Fruit fly (Drosophila melanogaster): ENCODE results near the gene Set8.

Set8 gene

DNA sequence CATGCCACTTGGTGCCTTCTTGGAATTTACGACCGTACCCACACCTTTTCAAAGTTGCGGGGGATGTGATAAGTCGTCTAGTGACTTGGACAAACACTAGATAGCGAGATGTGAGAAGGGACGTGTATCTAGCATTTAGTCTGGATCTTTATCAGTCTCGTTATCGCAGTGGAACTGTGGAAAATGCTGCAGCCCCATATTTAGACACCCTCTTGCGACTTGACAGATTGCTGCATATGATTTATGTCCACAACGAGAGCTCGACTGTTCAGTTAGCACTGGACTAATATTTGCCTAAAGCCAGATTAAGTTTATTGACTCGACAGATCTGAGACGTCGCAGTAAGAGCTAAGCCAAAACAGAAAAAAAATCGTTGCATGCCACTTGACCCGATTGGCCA lies 15.9 kb upstream of the Set8 start (continued):
- no peak for TF ChIP-seq CG8290 (GFP tag; optimal IDR thresholded peaks at IDR 0.05)
- peak in 1 of 2 experiments; percentile 16 for TF ChIP-seq CG8290 (tag; optimal IDR thresholded peaks at IDR 0.05)
- TF ChIP-seq CG9437 (GFP tag; optimal IDR thresholded peaks at IDR 0.05) = no peak
- no peak for TF ChIP-seq NK7.1 (GFP tag; optimal IDR thresholded peaks at IDR 0.05)
- TF ChIP-seq CG7987 (GFP tag; optimal IDR thresholded peaks at IDR 0.05) = peak; percentile 71
- no peak for TF ChIP-seq kay (GFP tag; optimal IDR thresholded peaks at IDR 0.05)
- TF ChIP-seq Doc2 (GFP tag; IDR thresholded peaks at IDR 0.05) = no peak
- no peak for TF ChIP-seq ken (GFP tag; IDR thresholded peaks at IDR 0.05)
- TF ChIP-seq dmrt11E (tag; optimal IDR thresholded peaks at IDR 0.05) = peak; percentile 26
- no peak for TF ChIP-seq sima (GFP tag; optimal IDR thresholded peaks at IDR 0.05)
- no peak for TF ChIP-seq Sox102F (GFP tag; optimal IDR thresholded peaks at IDR 0.05)
- TF ChIP-seq slbo (GFP tag; IDR thresholded peaks at IDR 0.05) = no peak
- TF ChIP-seq gem (tag; optimal IDR thresholded peaks at IDR 0.05) = no peak
- TF ChIP-seq ERR (GFP tag; optimal IDR thresholded peaks at IDR 0.05) = no peak
- no peak for TF ChIP-seq CG4820 (GFP tag; optimal IDR thresholded peaks at IDR 0.05)
- no peak for TF ChIP-seq Lim3 (GFP tag; IDR thresholded peaks at IDR 0.05)
- no peak for TF ChIP-seq toy (GFP tag; IDR thresholded peaks at IDR 0.05)
- no peak for TF ChIP-seq CG10979 (tag; optimal IDR thresholded peaks at IDR 0.05)
- TF ChIP-seq shn (GFP tag; optimal IDR thresholded peaks at IDR 0.05) = no peak
- TF ChIP-seq E2f1 (GFP tag; IDR thresholded peaks at IDR 0.05) = no peak
- TF ChIP-seq Dll (GFP tag; IDR thresholded peaks at IDR 0.05; ENCODE audit: partially characterized antibody) = no peak
- TF ChIP-seq Nf-YC (tag; optimal IDR thresholded peaks at IDR 0.05) = no peak
- 0 out of 2 replicates have a peak, but pooled peaks have one; percentile 30 for TF ChIP-seq CG1024 (GFP tag; IDR thresholded peaks at IDR 0.05)
- peak; percentile 3 for TF ChIP-seq Sry-β (GFP tag; optimal IDR thresholded peaks at IDR 0.05)
- no peak for TF ChIP-seq Nf-YB (GFP tag; optimal IDR thresholded peaks at IDR 0.05)
- no peak for TF ChIP-seq CG7745 (tag; optimal IDR thresholded peaks at IDR 0.05)
- no peak for TF ChIP-seq wdn (GFP tag; IDR thresholded peaks at IDR 0.05)
- no peak for TF ChIP-seq CG1603 (tag; optimal IDR thresholded peaks at IDR 0.05)
- no peak for TF ChIP-seq phol (tag; optimal IDR thresholded peaks at IDR 0.05)
- no peak for TF ChIP-seq CG13624 (GFP tag; optimal IDR thresholded peaks at IDR 0.05)
- TF ChIP-seq CG10267 (tag; optimal IDR thresholded peaks at IDR 0.05) = peak; percentile 3
- TF ChIP-seq CoRest (tag; optimal IDR thresholded peaks at IDR 0.05) = no peak
- no peak for TF ChIP-seq CG31224 (GFP tag; IDR thresholded peaks at IDR 0.05)
- TF ChIP-seq Ptx1 (GFP tag; IDR thresholded peaks at IDR 0.05) = no peak
- no peak for TF ChIP-seq nmo (GFP tag; optimal IDR thresholded peaks at IDR 0.05)
- no peak for TF ChIP-seq jigr1 (GFP tag; IDR thresholded peaks at IDR 0.05)
- peak; percentile 37 for TF ChIP-seq CG12219 (GFP tag; optimal IDR thresholded peaks at IDR 0.05)
- TF ChIP-seq CG33557 (GFP tag; optimal IDR thresholded peaks at IDR 0.05) = peak; percentile 21
- no peak for TF ChIP-seq lmd (GFP tag; IDR thresholded peaks at IDR 0.05)
- TF ChIP-seq chif (GFP tag; optimal IDR thresholded peaks at IDR 0.05) = no peak
- TF ChIP-seq dm (GFP tag; optimal IDR thresholded peaks at IDR 0.05) = no peak
- TF ChIP-seq CG8281 (tag; optimal IDR thresholded peaks at IDR 0.05) = peak; percentile 44
- TF ChIP-seq Atf6 (GFP tag; IDR thresholded peaks at IDR 0.05) = no peak
- TF ChIP-seq CG14667 (GFP tag; IDR thresholded peaks at IDR 0.05) = no peak
- no peak for TF ChIP-seq CG4360 (GFP tag; IDR thresholded peaks at IDR 0.05)
- peak; percentile 17 for TF ChIP-seq Fer3 (tag; optimal IDR thresholded peaks at IDR 0.05)
- peak in 1 of 3 experiments; percentile 15 for TF ChIP-seq Stat92E (GFP tag; optimal IDR thresholded peaks at IDR 0.05)
- TF ChIP-seq Antp (GFP tag; optimal IDR thresholded peaks at IDR 0.05) = no peak
- peak; percentile 80 for TF ChIP-seq CG12071 (GFP tag; optimal IDR thresholded peaks at IDR 0.05)
- TF ChIP-seq fd102C (GFP tag; optimal IDR thresholded peaks at IDR 0.05) = no peak
- no peak for TF ChIP-seq crol (GFP tag; IDR thresholded peaks at IDR 0.05)
- no peak for TF ChIP-seq nau (GFP tag; optimal IDR thresholded peaks at IDR 0.05)

Data from whole organism, embryonic.